Fruit fly (Drosophila melanogaster) whole organism: ENCODE results near the gene CG13640.

Experiments
- Dll ChIP-seq: fragments of >200 bp; optimal IDR thresholded peaks from 2 replicates; lab custom pipeline; 2017
- EcR ChIP-seq, 2 experiments: fragments of >200 bp; optimal IDR thresholded peaks; 2 replicates each; lab custom pipeline; 2017; ENCODE audit warnings: missing biosample characterization in 2 of 2, missing genetic modification characterization in 2 of 2, missing genetic modification reagents in 2 of 2
- pan ChIP-seq: fragments of >200 bp; optimal IDR thresholded peaks from 2 replicates; lab custom pipeline; 2017
- psq ChIP-seq: fragments of >200 bp; optimal IDR thresholded peaks from 2 replicates; lab custom pipeline; 2017
- usp ChIP-seq: fragments of >200 bp; optimal IDR thresholded peaks from 2 replicates; lab custom pipeline; 2017; ENCODE audit warnings: missing biosample characterization, missing genetic modification characterization, mixed read lengths

DNA sequence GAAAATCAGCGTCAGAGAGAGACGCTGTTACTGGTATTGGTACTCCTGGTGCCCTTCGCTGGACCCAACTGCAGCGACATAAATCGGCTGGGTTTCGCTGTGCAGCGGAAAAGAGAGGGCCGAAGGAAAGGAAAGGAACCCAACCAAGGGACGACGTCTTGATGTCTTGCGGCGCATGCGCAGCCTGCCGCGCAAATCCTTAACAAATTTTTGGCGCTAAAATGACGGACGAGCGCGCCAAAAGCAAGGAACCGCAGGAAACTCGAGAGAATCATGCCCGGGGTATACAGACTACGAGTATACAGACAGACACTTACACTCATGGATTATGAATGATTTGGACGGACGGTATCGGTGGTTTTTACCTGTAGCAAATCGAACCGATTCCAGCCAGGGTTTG, 5.0 kb upstream of the CG13640 start:
- TF ChIP-seq usp (GFP tag; lab: Kevin White, UChicago) = no peak
- no peak for TF ChIP-seq Dll (lab: Kevin White, UChicago)
- TF ChIP-seq psq (lab: Kevin White, UChicago) = no peak
- TF ChIP-seq pan (lab: Kevin White, UChicago) = no peak
- TF ChIP-seq EcR (GFP tag; optimal IDR thresholded peaks at IDR 0.05; lab: Kevin White, UChicago) = no peak
